Worm (Caenorhabditis elegans) whole organism, young adult: Measurements from ENCODE around the gene semo-1.

ENCODE experiments used
- B0261.1 ChIP-seq: sonication (generic microtip); optimal IDR thresholded peaks from 2 replicates; lab custom pipeline; 2016; ENCODE audit warnings: mild to moderate bottlenecking, missing genetic modification characterization, moderate library complexity, missing compliant biosample characterization
- F22D6.2 ChIP-seq: sonication (generic microtip); optimal IDR thresholded peaks from 2 replicates; lab custom pipeline; 2016; ENCODE audit warnings: mild to moderate bottlenecking, missing genetic modification characterization, missing compliant biosample characterization
- K11D2.4 ChIP-seq: fragments of 200-800 bp; sonication (Bioruptor generic); IDR thresholded peaks from 2 replicates; pipeline ENCODE4 v1.3.6; 2022; ENCODE audit warnings: missing genetic modification reagents, missing genetic modification characterization, missing compliant biosample characterization
- ama-1 ChIP-seq, 3 experiments: fragments of 150-350 bp in 1 of 3; sonication (generic microtip) in 2 of 3; optimal IDR thresholded peaks; 2 replicates each; lab custom pipeline; 2014 to 2018; ENCODE audit warnings: missing biosample characterization in 2 of 3, missing genetic modification characterization in 2 of 3, missing genetic modification reagents in 2 of 3
- ceh-27 ChIP-seq: fragments of 200-800 bp; sonication (Bioruptor generic); optimal IDR thresholded peaks from 2 replicates; lab custom pipeline; 2018; ENCODE audit warnings: mild to moderate bottlenecking, missing genetic modification characterization, moderate library complexity, missing compliant biosample characterization
- lag-1 ChIP-seq: fragments of 200-800 bp; sonication (Bioruptor generic); IDR thresholded peaks from 2 replicates; pipeline ENCODE4 v1.3.6; 2022; ENCODE audit warnings: missing genetic modification reagents, missing genetic modification characterization, missing compliant biosample characterization
- lin-40 ChIP-seq: sonication (generic microtip); optimal IDR thresholded peaks from 2 replicates; lab custom pipeline; 2016; ENCODE audit warnings: missing genetic modification characterization, mild to moderate bottlenecking, missing compliant biosample characterization, missing genotype, missing genetic modification reagents
- nfya-2 ChIP-seq: fragments of 200-800 bp; sonication (Bioruptor generic); IDR thresholded peaks from 2 replicates; pipeline ENCODE4 v1.3.6; 2022; ENCODE audit warnings: missing genetic modification reagents, missing genetic modification characterization, missing compliant biosample characterization
- pha-4 ChIP-seq: fragments of 150-350 bp; sonication (generic microtip); optimal IDR thresholded peaks from 2 replicates; lab custom pipeline; 2014; ENCODE audit warnings: missing biosample characterization, missing genetic modification reagents, missing genetic modification characterization
- snpc-1.3 ChIP-seq: sonication (generic microtip); optimal IDR thresholded peaks from 2 replicates; lab custom pipeline; 2017; ENCODE audit warnings: missing genetic modification characterization, mild to moderate bottlenecking, missing compliant biosample characterization, antibody characterized with exemption, moderate library complexity, missing genotype, missing genetic modification reagents; ENCODE audit not compliant: insufficient read depth
- unc-62 ChIP-seq: fragments of 150-350 bp; optimal IDR thresholded peaks from 2 replicates; lab custom pipeline; 2014; ENCODE audit warnings: missing biosample characterization, missing genetic modification reagents, missing genetic modification characterization
- zim-3 ChIP-seq: sonication (generic microtip); optimal IDR thresholded peaks from 2 replicates; lab custom pipeline; 2017; ENCODE audit warnings: mild to moderate bottlenecking, missing genetic modification characterization, moderate library complexity, missing compliant biosample characterization

DNA sequence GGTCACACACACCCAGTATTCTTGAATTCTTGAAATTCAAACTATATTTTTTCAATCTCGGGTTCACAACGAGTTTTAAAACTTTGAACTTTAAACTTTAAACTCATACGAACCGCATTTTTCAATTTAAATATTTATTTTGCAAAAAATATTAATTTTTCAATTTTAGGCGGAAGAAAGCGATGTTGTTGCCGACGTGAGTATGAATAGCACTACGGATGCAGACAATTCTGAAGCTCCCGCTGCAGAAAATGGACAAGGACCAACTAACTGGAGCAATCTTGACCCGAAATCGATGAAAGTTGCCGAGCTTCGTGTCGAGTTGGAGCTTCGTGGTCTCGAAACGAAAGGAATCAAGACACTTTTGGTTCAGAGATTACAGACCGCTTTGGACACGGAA, 23.5 kb downstream of the semo-1 start:
- TF ChIP-seq ceh-27 (GFP tag; lab: Kevin White, UChicago) (no peak), pha-4 (tag; lab: Kevin White, UChicago) (no peak), lag-1 (no peak), zim-3 (tag; lab: Kevin White, UChicago) (no peak), unc-62 (no peak), B0261.1 (tag; lab: Kevin White, UChicago) (no peak), nfya-2 (no peak), snpc-1.3 (tag; lab: Kevin White, UChicago) (no peak), lin-40 (no peak), K11D2.4 (GFP tag; lab: Robert Waterston, UW) (no peak), F22D6.2 (tag; lab: Kevin White, UChicago) (no peak), ama-1 (optimal IDR thresholded peaks at IDR 0.05; lab: Kevin White, UChicago) (no peak), ama-1 (GFP tag; optimal IDR thresholded peaks at IDR 0.05; lab: Kevin White, UChicago) (no peak)
